Worm (Caenorhabditis elegans) whole organism, L3 larva: Measurements from ENCODE around the gene enri-1.

Source experiments
- ama-1 ChIP-seq: fragments of 150-350 bp; optimal IDR thresholded peaks from 2 replicates; lab custom pipeline; 2018
- eor-1 ChIP-seq, 2 experiments: fragments of 150-350 bp; optimal IDR thresholded peaks; 2 replicates each; lab custom pipeline; 2014 to 2018; ENCODE audit warnings: missing biosample characterization in 2 of 2, missing genetic modification characterization in 2 of 2
- lsy-12 ChIP-seq: sonication (generic microtip); optimal IDR thresholded peaks from 2 replicates; lab custom pipeline; 2016; ENCODE audit warnings: mild to moderate bottlenecking, missing genetic modification characterization, missing compliant biosample characterization
- nhr-11 ChIP-seq: fragments of 150-350 bp; optimal IDR thresholded peaks from 2 replicates; lab custom pipeline; 2014; ENCODE audit warnings: missing biosample characterization, missing genetic modification characterization
- nhr-25 ChIP-seq: sonication (generic microtip); optimal IDR thresholded peaks from 2 replicates; lab custom pipeline; 2017; ENCODE audit warnings: missing biosample characterization, missing genetic modification characterization
- nhr-43 ChIP-seq: sonication (generic microtip); optimal IDR thresholded peaks from 2 replicates; lab custom pipeline; 2016; ENCODE audit warnings: mild to moderate bottlenecking, missing genetic modification characterization, missing compliant biosample characterization; ENCODE audit not compliant: poor library complexity, severe bottlenecking
- nhr-77 ChIP-seq: fragments of 150-350 bp; optimal IDR thresholded peaks from 2 replicates; lab custom pipeline; 2014; ENCODE audit warnings: missing biosample characterization, missing genetic modification characterization
- pha-4 ChIP-seq: fragments of 150-350 bp; optimal IDR thresholded peaks from 2 replicates; lab custom pipeline; 2014; ENCODE audit warnings: missing biosample characterization, missing genetic modification reagents, missing genetic modification characterization
- pqm-1 ChIP-seq: fragments of 150-350 bp; optimal IDR thresholded peaks from 2 replicates; lab custom pipeline; 2017; ENCODE audit warnings: missing biosample characterization, missing genetic modification characterization, inconsistent platforms
- snpc-4 ChIP-seq: fragments of 150-350 bp; optimal IDR thresholded peaks from 2 replicates; lab custom pipeline; 2014; ENCODE audit warnings: missing biosample characterization, missing genetic modification characterization
- tbx-2 ChIP-seq: sonication (generic microtip); optimal IDR thresholded peaks from 2 replicates; lab custom pipeline; 2016; ENCODE audit warnings: mild to moderate bottlenecking, missing genetic modification characterization, missing compliant biosample characterization
- unc-39 ChIP-seq: sonication (generic microtip); optimal IDR thresholded peaks from 4 replicates; lab custom pipeline; 2017; ENCODE audit warnings: missing biosample characterization, missing genetic modification characterization

ce11 chrII:2292027-2292426 is 49.4 kb downstream of the enri-1 start, which contains the start of gene K09F6.7:
- TF ChIP-seq nhr-43 (tag; lab: Kevin White, UChicago) (no peak), nhr-11 (tag; lab: Kevin White, UChicago) (no peak), eor-1 (tag; optimal IDR thresholded peaks at IDR 0.05; lab: Kevin White, UChicago) (no peak), tbx-2 (tag; lab: Kevin White, UChicago) (no peak), unc-39 (tag; lab: Kevin White, UChicago) (no peak), nhr-77 (tag; lab: Kevin White, UChicago) (no peak), nhr-25 (tag; lab: Kevin White, UChicago) (no peak), lsy-12 (no peak), pha-4 (tag; lab: Kevin White, UChicago) (no peak), snpc-4 (tag; lab: Kevin White, UChicago) (no peak), ama-1 (lab: Kevin White, UChicago) (no peak), pqm-1 (tag; lab: Kevin White, UChicago) (no peak)
